Worm (Caenorhabditis elegans): Measurements from ENCODE around the gene mpz-5.

mpz-5 gene

DNA sequence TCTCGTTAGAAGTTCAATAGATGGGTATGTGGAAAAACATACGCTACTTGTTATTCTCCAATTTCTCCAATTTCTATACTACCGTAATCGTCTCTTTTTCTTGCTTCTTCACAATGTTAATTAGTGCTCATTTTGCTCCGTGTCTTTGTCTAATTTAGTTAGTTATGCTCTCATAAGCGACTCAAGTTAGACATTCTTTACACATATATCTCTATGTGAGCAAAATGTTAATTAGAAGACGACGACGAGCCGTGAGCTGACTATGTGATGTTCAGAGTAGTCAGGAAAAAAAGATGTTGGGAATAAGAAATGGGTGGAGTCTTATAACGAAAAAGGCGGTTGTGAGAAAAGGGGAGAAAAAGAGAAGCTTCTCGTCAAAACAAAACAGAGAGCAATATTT lies 26.1 kb downstream of the mpz-5 start:
- TF ChIP-seq F49E8.2 (tag; optimal IDR thresholded peaks at IDR 0.05; ENCODE audit: borderline replicate concordance) = no peak
- no peak for TF ChIP-seq dmd-8 (GFP tag; IDR thresholded peaks at IDR 0.05)
- no peak for TF ChIP-seq hmg-1.1 (GFP tag; IDR thresholded peaks at IDR 0.05)
- TF ChIP-seq mes-2 (tag; optimal IDR thresholded peaks at IDR 0.05; ENCODE audit: poor library complexity, severe bottlenecking) = no peak
- no peak for TF ChIP-seq nhr-11 (tag; optimal IDR thresholded peaks at IDR 0.05)
- TF ChIP-seq nhr-48 (tag; optimal IDR thresholded peaks at IDR 0.05) = no peak
- no peak for TF ChIP-seq php-3 (GFP tag; IDR thresholded peaks at IDR 0.05)
- no peak for TF ChIP-seq Y5F2A.4 (GFP tag; optimal IDR thresholded peaks at IDR 0.05)
- no peak for TF ChIP-seq aha-1 (tag)
- TF ChIP-seq nhr-237 (tag; optimal IDR thresholded peaks at IDR 0.05) = no peak
- TF ChIP-seq ces-1 (GFP tag; optimal IDR thresholded peaks at IDR 0.05) = no peak
- no peak for TF ChIP-seq nhr-76 (tag; optimal IDR thresholded peaks at IDR 0.05)
- TF ChIP-seq lin-39 (tag; optimal IDR thresholded peaks at IDR 0.05) = no peak
- TF ChIP-seq ceh-62 (tag; optimal IDR thresholded peaks at IDR 0.05) = no peak

ce11 chrIV:10346948-10347347 lies 26.7 kb downstream of the mpz-5 start:
- no peak for TF ChIP-seq lsy-2 (tag; optimal IDR thresholded peaks at IDR 0.05)
- TF ChIP-seq aha-1 (tag) = peak; percentile 92

- TF ChIP-seq Y48G9A.11 (GFP tag; IDR thresholded peaks at IDR 0.05) = no peak
- peak; percentile 67 for TF ChIP-seq hlh-11 (tag; optimal IDR thresholded peaks at IDR 0.05)
- peak in 1 of 2 experiments; percentile 57 for TF ChIP-seq lsy-2 (tag; optimal IDR thresholded peaks at IDR 0.05)
- no peak for TF ChIP-seq spr-3 (GFP tag; optimal IDR thresholded peaks at IDR 0.05)
- TF ChIP-seq unc-62 (GFP tag; optimal IDR thresholded peaks at IDR 0.05 in 1 of 2) = peak in 1 of 2 experiments; percentile 62
- no peak for TF ChIP-seq unc-62 (tag; optimal IDR thresholded peaks at IDR 0.05)
- TF ChIP-seq rbr-2 (tag; optimal IDR thresholded peaks at IDR 0.05) = peak; percentile 44
- TF ChIP-seq hmg-1.1 (GFP tag; IDR thresholded peaks at IDR 0.05) = peak; percentile 38
- no peak for TF ChIP-seq ceh-28 (tag; optimal IDR thresholded peaks at IDR 0.05)
- no peak for TF ChIP-seq ceh-32 (tag; optimal IDR thresholded peaks at IDR 0.05; ENCODE audit: poor library complexity)
- no peak for TF ChIP-seq madf-5 (GFP tag; IDR thresholded peaks at IDR 0.05)
- peak in 1 of 2 experiments; percentile 19 for TF ChIP-seq hif-1 (tag; optimal IDR thresholded peaks at IDR 0.05)
- no peak for TF ChIP-seq egl-43 (GFP tag; IDR thresholded peaks at IDR 0.05)
- peak; percentile 34 for TF ChIP-seq ama-1 (optimal IDR thresholded peaks at IDR 0.05)
- TF ChIP-seq nhr-111 (GFP tag; optimal IDR thresholded peaks at IDR 0.05) = no peak
- peak; percentile 54 for TF ChIP-seq mep-1 (tag; optimal IDR thresholded peaks at IDR 0.05)
- TF ChIP-seq dve-1 (tag; optimal IDR thresholded peaks at IDR 0.05; ENCODE audit: insufficient read depth) = peak; percentile 85
- TF ChIP-seq nhr-11 (tag; optimal IDR thresholded peaks at IDR 0.05) = peak; percentile 26
- 0 out of 2 replicates have a peak, but pooled peaks have one; percentile 14 for TF ChIP-seq ctbp-1 (GFP tag; IDR thresholded peaks at IDR 0.05)
- peak in 1 of 2 experiments; percentile 26 for TF ChIP-seq daf-16 (GFP tag; optimal IDR thresholded peaks at IDR 0.05)
- peak; percentile 11 for TF ChIP-seq daf-16 (tag; optimal IDR thresholded peaks at IDR 0.05)
- TF ChIP-seq mdl-1 (tag; optimal IDR thresholded peaks at IDR 0.05) = peak in 1 of 2 experiments; percentile 2
- peak; percentile 21 for TF ChIP-seq nhr-77 (tag; optimal IDR thresholded peaks at IDR 0.05)
- peak; percentile 45 for TF ChIP-seq nhr-28 (tag; optimal IDR thresholded peaks at IDR 0.05)
These were observed 27.6 kb downstream of the mpz-5 start for ce11 chrIV:10345990-10346389.

- peak; percentile 25 for TF ChIP-seq aha-1 (tag)
- no peak for TF ChIP-seq jun-1 (tag; optimal IDR thresholded peaks at IDR 0.05)
- no peak for TF ChIP-seq pha-4 (GFP tag; IDR thresholded peaks at IDR 0.05)
- peak; percentile 56 for TF ChIP-seq pha-4 (tag; optimal IDR thresholded peaks at IDR 0.05)
- no peak for TF ChIP-seq arid-1 (GFP tag; conservative IDR thresholded peaks at IDR 0.05)
These were observed 28.1 kb downstream of the mpz-5 start for ce11 chrIV:10345486-10345885.
